Fruit fly (Drosophila melanogaster) whole organism, embryonic: ENCODE data around the gene CG2901.

Source experiments
- B-H1 ChIP-seq: fragments of 200-800 bp; sonication (Bioruptor generic); IDR thresholded peaks from 3 replicates; pipeline ENCODE4 v1.3.6; 2022; ENCODE audit warnings: missing biosample characterization, missing genetic modification characterization
- Bdp1 ChIP-seq: fragments of 200-800 bp; sonication (Bioruptor generic); optimal IDR thresholded peaks from 3 replicates; lab custom pipeline; 2016; ENCODE audit warnings: missing biosample characterization, missing genetic modification characterization
- CG12744 ChIP-seq: fragments of 200-800 bp; sonication (Bioruptor generic); optimal IDR thresholded peaks from 2 replicates; lab custom pipeline; 2016; ENCODE audit warnings: missing biosample characterization, missing genetic modification characterization
- CG13624 ChIP-seq: fragments of 200-800 bp; sonication (Bioruptor generic); optimal IDR thresholded peaks from 2 replicates; lab custom pipeline; 2016; ENCODE audit warnings: missing biosample characterization, missing genetic modification characterization
- CG13775 ChIP-seq: fragments of 200-800 bp; sonication (Bioruptor generic); optimal IDR thresholded peaks from 3 replicates; lab custom pipeline; 2017; ENCODE audit warnings: missing biosample characterization, mild to moderate bottlenecking, missing genetic modification characterization
- CG14710 ChIP-seq: fragments of 200-800 bp; sonication (Bioruptor generic); optimal IDR thresholded peaks from 3 replicates; lab custom pipeline; 2019; ENCODE audit warnings: missing biosample characterization, mild to moderate bottlenecking, missing genetic modification characterization, moderate library complexity
- CG2120 ChIP-seq: fragments of 200-800 bp; sonication (Bioruptor generic); optimal IDR thresholded peaks from 3 replicates; lab custom pipeline; 2016; ENCODE audit warnings: missing biosample characterization, missing genetic modification characterization
- CG30403 ChIP-seq: fragments of 200-800 bp; sonication (Bioruptor generic); optimal IDR thresholded peaks from 3 replicates; lab custom pipeline; 2016; ENCODE audit warnings: missing biosample characterization, missing genetic modification characterization
- CG31365 ChIP-seq: fragments of 200-800 bp; sonication (Bioruptor generic); optimal IDR thresholded peaks from 2 replicates; lab custom pipeline; 2018; ENCODE audit warnings: missing biosample characterization, mild to moderate bottlenecking, missing genetic modification characterization
- CG3163 ChIP-seq: fragments of 200-800 bp; sonication (Bioruptor generic); optimal IDR thresholded peaks from 3 replicates; lab custom pipeline; 2016; ENCODE audit warnings: missing biosample characterization, missing genetic modification characterization
- CG4617 ChIP-seq: fragments of 200-800 bp; sonication (Bioruptor generic); optimal IDR thresholded peaks from 3 replicates; lab custom pipeline; 2016; ENCODE audit warnings: missing biosample characterization, missing genetic modification characterization, borderline replicate concordance
- CG7963 ChIP-seq: fragments of 200-800 bp; sonication (Bioruptor generic); IDR thresholded peaks from 3 replicates; pipeline ENCODE4 v1.3.6; 2022; ENCODE audit warnings: missing biosample characterization, missing genetic modification characterization; ENCODE audit not compliant: partially characterized antibody
- CG9876 ChIP-seq: fragments of 200-800 bp; sonication (Bioruptor generic); optimal IDR thresholded peaks from 2 replicates; lab custom pipeline; 2016; ENCODE audit warnings: missing biosample characterization, missing genetic modification characterization
- CTCF ChIP-seq: fragments of 200-800 bp; sonication (Bioruptor generic); optimal IDR thresholded peaks from 2 replicates; lab custom pipeline; 2017; ENCODE audit warnings: missing biosample characterization, mild to moderate bottlenecking, missing genetic modification characterization, moderate library complexity
- Dp ChIP-seq: fragments of 200-800 bp; sonication (Bioruptor generic); optimal IDR thresholded peaks from 2 replicates; lab custom pipeline; 2018; ENCODE audit warnings: missing biosample characterization, mild to moderate bottlenecking, missing genetic modification characterization, moderate library complexity
- Dref ChIP-seq: fragments of 200-800 bp; sonication (Bioruptor generic); IDR thresholded peaks from 2 replicates; pipeline ENCODE4 v1.3.6; 2022; ENCODE audit warnings: missing biosample characterization, missing genetic modification characterization
- ERR ChIP-seq: fragments of 200-800 bp; sonication (Bioruptor generic); optimal IDR thresholded peaks from 2 replicates; lab custom pipeline; 2016; ENCODE audit warnings: missing biosample characterization, missing genetic modification characterization
- HHEX ChIP-seq: fragments of 200-800 bp; sonication (Bioruptor generic); optimal IDR thresholded peaks from 3 replicates; lab custom pipeline; 2017; ENCODE audit warnings: missing biosample characterization, mild to moderate bottlenecking, missing genetic modification characterization, missing genetic modification reagents
- Hr78 ChIP-seq, 2 experiments: fragments of 200-800 bp in 1 of 2; fragments of >200 bp in 1 of 2; sonication (Bioruptor generic) in 1 of 2; optimal IDR thresholded peaks; 2 replicates each; lab custom pipeline; 2017 to 2019; ENCODE audit warnings: missing biosample characterization in 2 of 2, missing genetic modification characterization in 2 of 2, mild to moderate bottlenecking in 1 of 2, moderate library complexity in 1 of 2
- Nf-YA ChIP-seq: fragments of 200-800 bp; sonication (Bioruptor generic); IDR thresholded peaks from 2 replicates; pipeline ENCODE4 v1.3.6; 2022; ENCODE audit warnings: missing biosample characterization, missing genetic modification characterization
- NfI ChIP-seq: fragments of 200-800 bp; sonication (Bioruptor generic); optimal IDR thresholded peaks from 3 replicates; lab custom pipeline; 2018; ENCODE audit warnings: missing biosample characterization, mild to moderate bottlenecking, missing genetic modification characterization, moderate library complexity
- Pdp1 ChIP-seq, 2 experiments: fragments of 200-800 bp; sonication (Bioruptor generic); optimal IDR thresholded peaks; 3 replicates each; lab custom pipeline; 2016; ENCODE audit warnings: missing biosample characterization in 2 of 2, missing genetic modification characterization in 2 of 2, mild to moderate bottlenecking in 1 of 2, moderate library complexity in 1 of 2
- amos ChIP-seq: fragments of 200-800 bp; sonication (Bioruptor generic); IDR thresholded peaks from 2 replicates; pipeline ENCODE4 v1.3.6; 2022; ENCODE audit warnings: missing biosample characterization, missing genetic modification characterization; ENCODE audit not compliant: partially characterized antibody
- ap ChIP-seq: fragments of 200-800 bp; sonication (Bioruptor generic); IDR thresholded peaks from 2 replicates; pipeline ENCODE4 v1.3.6; 2022; ENCODE audit warnings: missing biosample characterization, missing genetic modification characterization
- cato ChIP-seq: fragments of 200-800 bp; sonication (Bioruptor generic); optimal IDR thresholded peaks from 2 replicates; lab custom pipeline; 2016; ENCODE audit warnings: missing biosample characterization, missing genetic modification characterization, borderline replicate concordance
- disco-r ChIP-seq: fragments of 200-800 bp; sonication (Bioruptor generic); optimal IDR thresholded peaks from 2 replicates; lab custom pipeline; 2016; ENCODE audit warnings: missing biosample characterization, missing genetic modification characterization
- emc ChIP-seq: fragments of 200-800 bp; sonication (Bioruptor generic); optimal IDR thresholded peaks from 2 replicates; lab custom pipeline; 2016; ENCODE audit warnings: missing biosample characterization, missing genetic modification characterization
- eve ChIP-seq, 2 experiments: fragments of >200 bp; optimal IDR thresholded peaks; 2 replicates each; lab custom pipeline; 2017; ENCODE audit warnings: missing biosample characterization in 2 of 2, missing genetic modification characterization in 2 of 2
- ewg ChIP-seq: fragments of 200-800 bp; sonication (Bioruptor generic); optimal IDR thresholded peaks from 3 replicates; lab custom pipeline; 2017; ENCODE audit warnings: mild to moderate bottlenecking, missing biosample characterization, missing genetic modification reagents, missing genetic modification characterization
- gfzf ChIP-seq: fragments of 200-800 bp; sonication (Bioruptor generic); optimal IDR thresholded peaks from 2 replicates; lab custom pipeline; 2016; ENCODE audit warnings: missing biosample characterization, mild to moderate bottlenecking, missing genetic modification characterization, moderate library complexity
- hb ChIP-seq: fragments of 200-800 bp; sonication (Bioruptor generic); IDR thresholded peaks from 3 replicates; pipeline ENCODE4 v1.3.6; 2022; ENCODE audit warnings: missing biosample characterization, missing genetic modification characterization; ENCODE audit not compliant: partially characterized antibody
- hkb ChIP-seq, 2 experiments: fragments of 200-800 bp in 1 of 2; fragments of >200 bp in 1 of 2; sonication (Bioruptor generic) in 1 of 2; IDR thresholded peaks in 1 of 2; optimal IDR thresholded peaks in 1 of 2; 2 replicates each; pipeline versions ENCODE4 v1.3.6 to Lab custom; 2017 to 2022; ENCODE audit warnings: missing biosample characterization in 1 of 2, missing genetic modification characterization in 1 of 2
- ind ChIP-seq: fragments of 200-800 bp; sonication (Bioruptor generic); optimal IDR thresholded peaks from 3 replicates; lab custom pipeline; 2016; ENCODE audit warnings: missing biosample characterization, missing genetic modification characterization
- inv ChIP-seq: fragments of 200-800 bp; sonication (Bioruptor generic); IDR thresholded peaks from 2 replicates; pipeline ENCODE4 v1.3.6; 2022; ENCODE audit warnings: missing biosample characterization, missing genetic modification characterization; ENCODE audit not compliant: partially characterized antibody
- jigr1 ChIP-seq: fragments of 200-800 bp; sonication (Bioruptor generic); IDR thresholded peaks from 3 replicates; pipeline ENCODE4 v1.3.6; 2022; ENCODE audit warnings: missing biosample characterization, missing genetic modification characterization
- klu ChIP-seq: fragments of 200-800 bp; sonication (Bioruptor generic); IDR thresholded peaks from 2 replicates; pipeline ENCODE4 v1.3.6; 2022; ENCODE audit warnings: missing biosample characterization, missing genetic modification characterization
- otp ChIP-seq: fragments of 200-800 bp; sonication (Bioruptor generic); IDR thresholded peaks from 3 replicates; pipeline ENCODE4, ENCODE4 v1.3.6; 2022; ENCODE audit warnings: missing biosample characterization, missing genetic modification characterization
- pb ChIP-seq: fragments of 200-800 bp; sonication (Bioruptor generic); optimal IDR thresholded peaks from 3 replicates; lab custom pipeline; 2016; ENCODE audit warnings: missing biosample characterization, missing genetic modification characterization
- repo ChIP-seq: fragments of 200-800 bp; sonication (Bioruptor generic); optimal IDR thresholded peaks from 2 replicates; lab custom pipeline; 2016; ENCODE audit warnings: missing biosample characterization, missing genetic modification characterization
- rib ChIP-seq: fragments of 200-800 bp; sonication (Bioruptor generic); IDR thresholded peaks from 2 replicates; pipeline ENCODE4 v1.3.6; 2022; ENCODE audit warnings: missing biosample characterization, missing genetic modification characterization
- sens ChIP-seq: fragments of 200-800 bp; sonication (Bioruptor generic); peaks from one replicate; lab custom pipeline; 2016; ENCODE audit warnings: missing biosample characterization, missing genetic modification characterization
- slou ChIP-seq: fragments of 200-800 bp; sonication (Bioruptor generic); optimal IDR thresholded peaks from 3 replicates; lab custom pipeline; 2016; ENCODE audit warnings: missing biosample characterization, missing genetic modification characterization
- sob ChIP-seq: fragments of 200-800 bp; sonication (Bioruptor generic); IDR thresholded peaks from 2 replicates; pipeline ENCODE4 v1.3.6; 2022; ENCODE audit warnings: missing biosample characterization, missing genetic modification characterization
- tin ChIP-seq: fragments of 200-800 bp; sonication (Bioruptor generic); optimal IDR thresholded peaks from 3 replicates; lab custom pipeline; 2016; ENCODE audit warnings: missing biosample characterization, missing genetic modification characterization
- twi ChIP-seq: fragments of 200-800 bp; optimal IDR thresholded peaks from 2 replicates; lab custom pipeline; 2019; ENCODE audit warnings: missing biosample characterization, mild to moderate bottlenecking, missing genetic modification characterization, moderate library complexity
- vfl ChIP-seq: fragments of 200-800 bp; sonication (Bioruptor generic); optimal IDR thresholded peaks from 2 replicates; lab custom pipeline; 2016; ENCODE audit warnings: missing biosample characterization, missing genetic modification characterization
- wek ChIP-seq: fragments of 200-800 bp; sonication (Bioruptor generic); optimal IDR thresholded peaks from 3 replicates; lab custom pipeline; 2018; ENCODE audit warnings: missing biosample characterization, mild to moderate bottlenecking, missing genetic modification characterization, moderate library complexity

Gene CG2901

DNA sequence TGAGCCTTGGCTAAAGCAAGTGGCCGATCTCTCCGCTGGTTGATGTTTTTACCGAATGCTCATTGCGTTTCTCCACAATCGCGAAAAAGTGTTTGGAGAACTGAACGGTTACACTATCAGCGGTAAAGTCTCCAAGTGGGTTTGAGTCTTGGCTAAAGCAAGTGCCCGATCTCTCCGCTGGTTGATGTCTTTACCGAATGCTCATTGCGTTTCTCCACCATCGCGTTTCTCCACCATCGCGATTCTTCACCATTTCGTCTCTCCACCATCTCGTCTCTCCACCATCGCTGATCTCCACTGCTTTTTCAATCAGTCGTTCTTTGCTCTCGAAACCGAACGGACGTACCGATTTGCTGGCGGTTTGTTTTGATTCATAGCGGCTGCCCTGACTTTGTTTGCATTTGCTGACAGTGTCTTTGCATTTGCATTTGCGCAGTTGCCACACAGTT is 16.6 kb upstream of the CG2901 start, which contains the start of gene ec (continued):
- TF ChIP-seq CG31365 (tag; lab: Kevin White, UChicago), result peak; percentile 80
- TF ChIP-seq amos (GFP tag; lab: Robert Waterston, UW), result peak; percentile 45; the same call in 1 of the 2 replicates
- peak; percentile 38 for TF ChIP-seq Dp (GFP tag; lab: Kevin White, UChicago)

DNA sequence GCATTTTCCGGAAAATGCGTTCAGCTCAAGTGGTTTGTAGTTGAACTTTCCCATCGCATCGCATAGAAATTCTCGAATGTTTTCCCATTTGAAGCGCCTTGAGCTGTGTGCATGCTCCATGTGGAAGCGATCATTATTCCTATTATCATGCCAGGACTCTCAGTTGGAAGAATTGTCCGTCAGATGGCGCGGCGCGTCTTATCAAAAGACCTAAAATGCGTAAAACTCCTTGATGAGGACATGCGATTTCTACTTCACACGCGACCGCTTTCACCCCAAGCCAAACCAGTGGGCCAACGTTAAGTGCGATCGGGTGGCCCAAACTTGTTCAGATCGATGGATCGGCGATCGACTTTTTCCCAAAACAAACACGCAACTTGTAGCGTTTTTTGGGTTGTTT is 12.3 kb upstream of the CG2901 start:
- TF ChIP-seq pb (GFP tag; lab: Kevin White, UChicago), result no peak
- no peak for TF ChIP-seq CG9876
- TF ChIP-seq repo (GFP tag; lab: Kevin White, UChicago), result no peak
- peak; percentile 34 for TF ChIP-seq twi (tag; lab: Kevin White, UChicago)
- TF ChIP-seq ind (GFP tag; lab: Kevin White, UChicago), result no peak
- TF ChIP-seq CTCF (GFP tag; lab: Kevin White, UChicago), result peak; percentile 60
- no peak for TF ChIP-seq CG30403 (GFP tag; lab: Kevin White, UChicago)
- no peak for TF ChIP-seq otp (GFP tag; lab: Robert Waterston, UW)
- no peak for TF ChIP-seq CG13624 (GFP tag; lab: Kevin White, UChicago)
- no peak for TF ChIP-seq cato (GFP tag; lab: Kevin White, UChicago)

- no peak for TF ChIP-seq CG4617 (GFP tag; lab: Kevin White, UChicago)
- no peak for TF ChIP-seq ERR
- no peak for TF ChIP-seq ap
- peak; percentile 26 for TF ChIP-seq sens (GFP tag; lab: Kevin White, UChicago)
- TF ChIP-seq eve (GFP tag; optimal IDR thresholded peaks at IDR 0.05; lab: Kevin White, UChicago), result no peak
- TF ChIP-seq ewg (GFP tag; lab: Kevin White, UChicago), result no peak
- no peak for TF ChIP-seq wek (GFP tag; lab: Kevin White, UChicago)
- TF ChIP-seq tin (GFP tag; lab: Kevin White, UChicago), result no peak
- TF ChIP-seq CG12744 (GFP tag; lab: Kevin White, UChicago), result no peak
- TF ChIP-seq CG3163, result no peak
- TF ChIP-seq CG13775 (GFP tag; lab: Kevin White, UChicago), result no peak
- peak; percentile 52; the same call in 1 of the 2 replicates for TF ChIP-seq amos (GFP tag; lab: Robert Waterston, UW)
- no peak for TF ChIP-seq vfl (GFP tag; lab: Kevin White, UChicago)
- no peak for TF ChIP-seq hb
- TF ChIP-seq CG7963, result peak; percentile 28; the same call in 1 of the 3 replicates
- no peak for TF ChIP-seq B-H1 (GFP tag; lab: Robert Waterston, UW)
- TF ChIP-seq NfI (GFP tag; lab: Kevin White, UChicago), result no peak
- TF ChIP-seq sob (GFP tag; lab: Robert Waterston, UW), result no peak
- no peak for TF ChIP-seq Pdp1 (GFP tag; optimal IDR thresholded peaks at IDR 0.05; lab: Kevin White, UChicago)
- TF ChIP-seq Dref (GFP tag; lab: Robert Waterston, UW), result no peak
- no peak for TF ChIP-seq disco-r (GFP tag; lab: Kevin White, UChicago)
- no peak for TF ChIP-seq emc (GFP tag; lab: Kevin White, UChicago)
- TF ChIP-seq Bdp1 (GFP tag; lab: Kevin White, UChicago), result peak; percentile 87
- TF ChIP-seq slou (GFP tag; lab: Kevin White, UChicago), result no peak
- TF ChIP-seq rib (GFP tag; lab: Robert Waterston, UW), result no peak
- TF ChIP-seq gfzf (GFP tag; lab: Kevin White, UChicago), result no peak
- no peak for TF ChIP-seq CG2120 (GFP tag; lab: Kevin White, UChicago)
- no peak for TF ChIP-seq klu (GFP tag; lab: Robert Waterston, UW)
- TF ChIP-seq Nf-YA (GFP tag; lab: Robert Waterston, UW), result no peak
- no peak for TF ChIP-seq Hr78 (GFP tag; optimal IDR thresholded peaks at IDR 0.05; lab: Kevin White, UChicago)
- TF ChIP-seq jigr1 (GFP tag; lab: Robert Waterston, UW), result no peak
- no peak for TF ChIP-seq hkb (optimal IDR thresholded peaks at IDR 0.05; lab: Kevin White, UChicago)
- TF ChIP-seq hkb (GFP tag; IDR thresholded peaks at IDR 0.05; lab: Robert Waterston, UW), result no peak
- TF ChIP-seq inv (GFP tag; lab: Robert Waterston, UW), result no peak
- TF ChIP-seq HHEX (GFP tag; lab: Kevin White, UChicago), result no peak
- no peak for TF ChIP-seq CG14710 (tag; lab: Kevin White, UChicago)
Measured at dm6 chrX:3819470-3819869, 8.5 kb upstream of the CG2901 start.
